Worm (Caenorhabditis elegans): ENCODE data around the gene nhr-249.

Gene nhr-249

DNA sequence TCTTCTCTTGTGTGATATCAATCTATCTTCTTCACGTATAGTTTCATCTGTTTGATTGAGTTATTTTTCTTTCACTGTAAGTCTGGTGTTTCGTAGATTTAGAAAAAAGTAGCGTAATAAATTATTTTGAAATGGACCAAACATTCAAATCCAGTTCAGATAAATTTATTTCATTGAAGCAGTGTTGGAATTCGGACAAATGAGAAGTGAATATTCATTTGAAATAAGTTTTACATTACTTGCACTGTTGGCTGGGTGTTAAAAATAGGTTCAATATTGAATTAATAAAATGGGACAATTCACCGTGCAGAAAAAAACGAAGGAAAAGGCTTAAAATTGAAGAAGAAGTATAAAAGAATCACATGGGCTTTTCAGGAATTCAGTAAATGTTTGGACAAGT is 6.3 kb upstream of the nhr-249 start:
- TF ChIP-seq F33H1.4 (GFP tag; IDR thresholded peaks at IDR 0.05) (peak; percentile 16; the same call in 1 of the 2 replicates), attf-6 (GFP tag; IDR thresholded peaks at IDR 0.05) (0 out of 2 replicates have a peak, but pooled peaks have one; percentile 35), snpc-4 (GFP tag; optimal IDR thresholded peaks at IDR 0.05) (no peak), snpc-4 (tag; optimal IDR thresholded peaks at IDR 0.05) (peak in 1 of 4 experiments; percentile 39), madf-6 (GFP tag; IDR thresholded peaks at IDR 0.05) (peak; percentile 43; the same call in 1 of the 2 replicates), Y53F4B.3 (GFP tag; IDR thresholded peaks at IDR 0.05) (no peak), tbp1 (GFP tag; optimal IDR thresholded peaks at IDR 0.05) (no peak), snpc-3.4 (tag; optimal IDR thresholded peaks at IDR 0.05) (peak; percentile 61), attf-5 (GFP tag; optimal IDR thresholded peaks at IDR 0.05) (no peak), F49E8.2 (tag; optimal IDR thresholded peaks at IDR 0.05; ENCODE audit: insufficient read depth) (peak; percentile 44), egl-44 (GFP tag; IDR thresholded peaks at IDR 0.05) (0 out of 2 replicates have a peak, but pooled peaks have one; percentile 13), sptf-2 (GFP tag; optimal IDR thresholded peaks at IDR 0.05) (no peak)

DNA sequence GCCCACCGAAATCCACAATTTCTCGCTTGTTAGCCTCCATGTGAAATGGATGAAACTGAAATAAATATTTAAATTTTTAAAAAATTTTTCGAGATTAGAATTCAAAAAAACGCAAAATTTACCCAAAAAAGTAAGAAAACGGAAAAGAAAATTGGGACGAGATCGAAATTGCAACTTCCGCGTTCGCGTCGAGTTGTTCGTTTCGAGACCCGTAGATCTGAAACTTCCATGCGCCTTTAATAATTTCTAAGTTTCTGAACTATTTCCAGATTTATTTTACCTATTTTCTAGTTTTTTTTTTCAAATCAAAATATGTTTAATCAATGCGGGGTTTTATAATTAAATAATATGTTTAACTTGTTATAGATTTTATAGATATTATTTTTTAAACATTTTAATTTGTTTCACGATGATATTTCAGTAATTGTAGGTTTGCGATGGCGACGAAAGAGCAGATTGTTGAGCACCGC is 4.8 kb upstream of the nhr-249 start, which contains the start of the genes pgl-1 and him-3:
Gene pgl-1, minus strand, starts transcription at position 230 of the 470 bp plus-strand sequence.
Gene him-3, plus strand, starts transcription at position 420 of the 470 bp plus-strand sequence.
- no peak for TF ChIP-seq ccch-3 (GFP tag; optimal IDR thresholded peaks at IDR 0.05)
- no peak for TF ChIP-seq snpc-1.3 (tag; optimal IDR thresholded peaks at IDR 0.05; ENCODE audit: insufficient read depth)
- no peak for TF ChIP-seq C17E4.6 (GFP tag; IDR thresholded peaks at IDR 0.05)
- no peak for TF ChIP-seq lin-26 (GFP tag; IDR thresholded peaks at IDR 0.05)
- peak; percentile 52 for TF ChIP-seq madf-6 (GFP tag; IDR thresholded peaks at IDR 0.05)
- TF ChIP-seq tlf-1 (GFP tag; optimal IDR thresholded peaks at IDR 0.05): no peak
- no peak for TF ChIP-seq snpc-4 (GFP tag; optimal IDR thresholded peaks at IDR 0.05)
- peak in 2 of 4 experiments; percentile 9 to 17 for TF ChIP-seq snpc-4 (tag; optimal IDR thresholded peaks at IDR 0.05)
- no peak for TF ChIP-seq hsf-1 (GFP tag; IDR thresholded peaks at IDR 0.05)
- TF ChIP-seq rec-8 (tag; optimal IDR thresholded peaks at IDR 0.05): no peak
- TF ChIP-seq T26A5.8 (tag; optimal IDR thresholded peaks at IDR 0.05): no peak
- TF ChIP-seq mel-28 (tag; optimal IDR thresholded peaks at IDR 0.05; ENCODE audit: borderline replicate concordance): no peak
- peak; percentile 72 for TF ChIP-seq F33H1.4 (GFP tag; IDR thresholded peaks at IDR 0.05)
- TF ChIP-seq efl-1 (GFP tag; optimal IDR thresholded peaks at IDR 0.05): peak; percentile 56
- TF ChIP-seq F39B2.1 (GFP tag; IDR thresholded peaks at IDR 0.05): no peak

DNA sequence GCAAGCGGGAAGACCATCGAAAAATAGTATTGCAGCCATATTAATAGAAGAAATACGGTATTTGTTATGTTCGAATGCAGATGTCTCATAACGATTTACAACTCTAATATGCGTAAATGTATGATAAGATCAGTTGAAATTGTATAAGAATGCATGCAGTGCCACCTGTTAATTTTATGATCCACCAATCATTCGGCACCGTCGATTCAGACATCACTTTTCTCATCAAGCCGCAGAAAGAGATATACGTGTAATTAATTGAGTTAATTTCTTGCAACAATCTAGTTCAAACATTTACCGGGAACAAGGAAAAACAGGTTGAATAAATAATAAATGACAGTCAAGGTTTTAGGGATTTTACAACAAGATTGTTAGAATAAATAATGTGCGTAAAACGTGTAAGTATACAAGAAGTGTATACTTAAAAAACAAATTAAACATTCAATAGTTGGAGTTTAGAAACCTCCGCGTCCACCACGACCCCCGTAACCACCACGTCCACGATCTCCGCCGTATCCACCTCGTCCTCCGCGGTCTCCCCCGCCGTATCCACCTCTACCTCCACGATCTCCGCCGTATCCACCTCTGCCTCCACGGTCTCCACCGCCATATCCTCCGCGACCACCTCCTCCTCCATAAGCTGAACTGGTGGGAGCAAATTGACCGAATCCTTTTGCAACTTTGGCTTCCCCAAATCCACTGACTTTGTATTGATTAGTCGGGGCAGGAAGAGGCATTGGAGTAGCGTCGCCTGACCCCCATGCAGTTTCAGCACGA is 2.0 kb upstream of the nhr-249 start:
- TF ChIP-seq madf-6 (GFP tag; IDR thresholded peaks at IDR 0.05): peak; percentile 76
- peak; percentile 86; the same call in 1 of the 2 replicates for TF ChIP-seq Y56A3A.18 (GFP tag; IDR thresholded peaks at IDR 0.05)
- no peak for TF ChIP-seq lag-1 (GFP tag; IDR thresholded peaks at IDR 0.05)
- TF ChIP-seq somi-1 (GFP tag; optimal IDR thresholded peaks at IDR 0.05): no peak
- TF ChIP-seq bed-2 (GFP tag; IDR thresholded peaks at IDR 0.05): no peak
- TF ChIP-seq ceh-91 (GFP tag; IDR thresholded peaks at IDR 0.05): no peak
- peak; percentile 0 for TF ChIP-seq efl-1 (GFP tag; optimal IDR thresholded peaks at IDR 0.05)
- no peak for TF ChIP-seq nhr-80 (tag; optimal IDR thresholded peaks at IDR 0.05)
- peak; percentile 84 for TF ChIP-seq ekl-4 (GFP tag; IDR thresholded peaks at IDR 0.05)
- no peak for TF ChIP-seq K11D2.4 (GFP tag; IDR thresholded peaks at IDR 0.05)
- TF ChIP-seq madf-8 (GFP tag; conservative IDR thresholded peaks at IDR 0.05): no peak
- peak; percentile 78; the same call in 1 of the 2 replicates for TF ChIP-seq egl-18 (GFP tag; IDR thresholded peaks at IDR 0.05)
- TF ChIP-seq ama-1 (optimal IDR thresholded peaks at IDR 0.05): no peak
- peak; percentile 57 to 95 for TF ChIP-seq ama-1 (GFP tag; optimal IDR thresholded peaks at IDR 0.05)
- no peak for TF ChIP-seq zim-3 (tag; optimal IDR thresholded peaks at IDR 0.05)
- TF ChIP-seq B0336.3 (GFP tag; IDR thresholded peaks at IDR 0.05): peak; percentile 51
- no peak for TF ChIP-seq zfh-2 (GFP tag; conservative IDR thresholded peaks at IDR 0.05)
- TF ChIP-seq ets-4 (GFP tag; optimal IDR thresholded peaks at IDR 0.05): no peak
- peak; percentile 38 for TF ChIP-seq him-1 (tag; optimal IDR thresholded peaks at IDR 0.05)
- 0 out of 2 replicates have a peak, but pooled peaks have one; percentile 30 for TF ChIP-seq ceh-40 (GFP tag; IDR thresholded peaks at IDR 0.05)
- TF ChIP-seq dpff-1 (tag; optimal IDR thresholded peaks at IDR 0.05): no peak
- TF ChIP-seq attf-5 (GFP tag; optimal IDR thresholded peaks at IDR 0.05): no peak
- peak; percentile 44 for TF ChIP-seq F33H1.4 (GFP tag; IDR thresholded peaks at IDR 0.05)
- TF ChIP-seq K12H6.12 (tag; optimal IDR thresholded peaks at IDR 0.05): no peak

Measured in whole organism, young adult.